Fruit fly (Drosophila melanogaster) whole organism, prepupa: ENCODE data around the gene CG31975.

ENCODE experiments used
- Blimp-1 ChIP-seq: fragments of 200-800 bp; sonication (Bioruptor generic); optimal IDR thresholded peaks from 3 replicates; lab custom pipeline; 2017; ENCODE audit warnings: missing biosample characterization, missing genetic modification characterization, mild to moderate bottlenecking, moderate library complexity, missing genetic modification reagents
- CG11902 ChIP-seq: fragments of 200-800 bp; sonication (Bioruptor generic); optimal IDR thresholded peaks from 3 replicates; lab custom pipeline; 2016; ENCODE audit warnings: missing biosample characterization, missing genetic modification characterization
- CG1621 ChIP-seq: fragments of 200-800 bp; sonication (Bioruptor generic); optimal IDR thresholded peaks from 3 replicates; lab custom pipeline; 2018; ENCODE audit warnings: missing biosample characterization, mild to moderate bottlenecking, missing genetic modification characterization
- CG16779 ChIP-seq: fragments of 200-800 bp; sonication (Bioruptor generic); optimal IDR thresholded peaks from 3 replicates; lab custom pipeline; 2017; ENCODE audit warnings: missing biosample characterization, mild to moderate bottlenecking, missing genetic modification characterization
- CG31627 ChIP-seq: fragments of 200-800 bp; sonication (Bioruptor generic); optimal IDR thresholded peaks from 3 replicates; lab custom pipeline; 2016; ENCODE audit warnings: missing biosample characterization, missing genetic modification characterization
- CG34406 ChIP-seq: fragments of 200-800 bp; sonication (Bioruptor generic); optimal IDR thresholded peaks from 3 replicates; lab custom pipeline; 2016; ENCODE audit warnings: missing biosample characterization, missing genetic modification characterization
- CG3919 ChIP-seq: fragments of 200-800 bp; sonication (Bioruptor generic); optimal IDR thresholded peaks from 3 replicates; lab custom pipeline; 2016; ENCODE audit warnings: missing biosample characterization, missing genetic modification characterization
- CG4318 ChIP-seq: fragments of 200-800 bp; sonication (Bioruptor generic); optimal IDR thresholded peaks from 3 replicates; lab custom pipeline; 2017; ENCODE audit warnings: missing biosample characterization, mild to moderate bottlenecking, missing genetic modification characterization
- CG6163 ChIP-seq: fragments of 200-800 bp; sonication (Bioruptor generic); IDR thresholded peaks from 3 replicates; pipeline ENCODE4 v1.3.6; 2022; ENCODE audit warnings: missing biosample characterization, missing genetic modification characterization
- CG6276 ChIP-seq: fragments of 200-800 bp; sonication (Bioruptor generic); optimal IDR thresholded peaks from 2 replicates; lab custom pipeline; 2017; ENCODE audit warnings: missing biosample characterization, mild to moderate bottlenecking, missing genetic modification characterization
- CG6792 ChIP-seq: fragments of 200-800 bp; sonication (Bioruptor generic); optimal IDR thresholded peaks from 3 replicates; lab custom pipeline; 2016; ENCODE audit warnings: missing biosample characterization, missing genetic modification characterization
- CG6808 ChIP-seq: fragments of 200-800 bp; sonication (Bioruptor generic); optimal IDR thresholded peaks from 3 replicates; lab custom pipeline; 2017; ENCODE audit warnings: missing biosample characterization, missing genetic modification characterization, mild to moderate bottlenecking, moderate library complexity, missing genetic modification reagents
- CG6854 ChIP-seq: fragments of 200-800 bp; sonication (Bioruptor generic); optimal IDR thresholded peaks from 2 replicates; lab custom pipeline; 2017; ENCODE audit warnings: missing biosample characterization, mild to moderate bottlenecking, missing genetic modification characterization
- CG8319 ChIP-seq: fragments of 200-800 bp; sonication (Bioruptor generic); optimal IDR thresholded peaks from 3 replicates; lab custom pipeline; 2016; ENCODE audit warnings: missing biosample characterization, missing genetic modification characterization
- CG8632 ChIP-seq: fragments of 200-800 bp; sonication (Bioruptor generic); optimal IDR thresholded peaks from 3 replicates; lab custom pipeline; 2016; ENCODE audit warnings: missing biosample characterization, missing genetic modification characterization
- CG9139 ChIP-seq: fragments of 200-800 bp; sonication (Bioruptor generic); optimal IDR thresholded peaks from 3 replicates; lab custom pipeline; 2017; ENCODE audit warnings: missing biosample characterization, mild to moderate bottlenecking, missing genetic modification characterization
- Eip75B ChIP-seq: fragments of 200-800 bp; sonication (Bioruptor generic); optimal IDR thresholded peaks from 3 replicates; lab custom pipeline; 2016; ENCODE audit warnings: missing biosample characterization, missing genetic modification characterization
- Eip78C ChIP-seq: fragments of 200-800 bp; sonication (Bioruptor generic); peaks from one replicate; lab custom pipeline; 2016; ENCODE audit warnings: missing biosample characterization, missing genetic modification characterization
- Eip93F ChIP-seq: fragments of 200-800 bp; sonication (Bioruptor generic); optimal IDR thresholded peaks from 2 replicates; lab custom pipeline; 2016; ENCODE audit warnings: missing biosample characterization, mild to moderate bottlenecking, missing genetic modification characterization
- Ets21C ChIP-seq: fragments of 200-800 bp; sonication (Bioruptor generic); optimal IDR thresholded peaks from 3 replicates; lab custom pipeline; 2016; ENCODE audit warnings: missing biosample characterization, missing genetic modification characterization
- Ets96B ChIP-seq: fragments of 200-800 bp; optimal IDR thresholded peaks from 2 replicates; lab custom pipeline; 2019; ENCODE audit warnings: missing biosample characterization, mild to moderate bottlenecking, missing genetic modification characterization, moderate library complexity
- Gug ChIP-seq: fragments of 200-800 bp; sonication (Bioruptor generic); IDR thresholded peaks from 2 replicates; pipeline ENCODE4 v1.3.6; 2022; ENCODE audit warnings: missing biosample characterization, missing genetic modification characterization
- Hr38 ChIP-seq: sonication (Bioruptor generic); optimal IDR thresholded peaks from 2 replicates; lab custom pipeline; 2016; ENCODE audit warnings: missing biosample characterization, missing genetic modification characterization
- Met ChIP-seq: fragments of 200-800 bp; sonication (Bioruptor generic); optimal IDR thresholded peaks from 3 replicates; lab custom pipeline; 2016; ENCODE audit warnings: missing biosample characterization, missing genetic modification characterization
- OdsH ChIP-seq: fragments of 200-800 bp; sonication (Bioruptor generic); optimal IDR thresholded peaks from 3 replicates; lab custom pipeline; 2016; ENCODE audit warnings: missing biosample characterization, missing genetic modification characterization
- Smox ChIP-seq: fragments of 200-800 bp; sonication (Bioruptor generic); optimal IDR thresholded peaks from 3 replicates; lab custom pipeline; 2016; ENCODE audit warnings: missing biosample characterization, missing genetic modification characterization
- Sox102F ChIP-seq: fragments of 200-800 bp; sonication (Bioruptor generic); optimal IDR thresholded peaks from 2 replicates; lab custom pipeline; 2016; ENCODE audit warnings: missing biosample characterization, mild to moderate bottlenecking, missing genetic modification characterization
- Sox14 ChIP-seq: fragments of 200-800 bp; sonication (Bioruptor generic); optimal IDR thresholded peaks from 3 replicates; lab custom pipeline; 2016; ENCODE audit warnings: missing biosample characterization, missing genetic modification characterization
- Sox15 ChIP-seq: fragments of 200-800 bp; sonication (Bioruptor generic); optimal IDR thresholded peaks from 3 replicates; lab custom pipeline; 2016; ENCODE audit warnings: missing biosample characterization, missing genetic modification characterization
- achi ChIP-seq: fragments of 200-800 bp; sonication (Bioruptor generic); optimal IDR thresholded peaks from 3 replicates; lab custom pipeline; 2016; ENCODE audit warnings: missing biosample characterization, missing genetic modification characterization
- acj6 ChIP-seq: fragments of 200-800 bp; sonication (Bioruptor generic); optimal IDR thresholded peaks from 3 replicates; lab custom pipeline; 2016; ENCODE audit warnings: missing biosample characterization, missing genetic modification characterization
- dac ChIP-seq: fragments of 200-800 bp; sonication (Bioruptor generic); optimal IDR thresholded peaks from 2 replicates; lab custom pipeline; 2017; ENCODE audit warnings: missing biosample characterization, mild to moderate bottlenecking, missing genetic modification characterization
- esn ChIP-seq: fragments of 200-800 bp; sonication (Bioruptor generic); optimal IDR thresholded peaks from 2 replicates; lab custom pipeline; 2016; ENCODE audit warnings: missing biosample characterization, mild to moderate bottlenecking, missing genetic modification characterization, moderate library complexity
- fd59A ChIP-seq: fragments of 200-800 bp; sonication (Bioruptor generic); optimal IDR thresholded peaks from 2 replicates; lab custom pipeline; 2017; ENCODE audit warnings: missing biosample characterization, mild to moderate bottlenecking, missing genetic modification characterization, missing genetic modification reagents
- fd85E ChIP-seq: fragments of 200-800 bp; sonication (Bioruptor generic); optimal IDR thresholded peaks from 3 replicates; lab custom pipeline; 2016; ENCODE audit warnings: missing biosample characterization, missing genetic modification characterization
- lz ChIP-seq: fragments of 200-800 bp; sonication (Bioruptor generic); optimal IDR thresholded peaks from 3 replicates; lab custom pipeline; 2016; ENCODE audit warnings: missing biosample characterization, missing genetic modification characterization
- net ChIP-seq: fragments of 200-800 bp; sonication (Bioruptor generic); optimal IDR thresholded peaks from 3 replicates; lab custom pipeline; 2016; ENCODE audit warnings: missing biosample characterization, missing genetic modification characterization
- salr ChIP-seq, 2 experiments: fragments of 200-800 bp; sonication (Bioruptor generic); optimal IDR thresholded peaks; 3 replicates each; lab custom pipeline; 2016 to 2018; ENCODE audit warnings: missing biosample characterization in 2 of 2, missing genetic modification characterization in 2 of 2, mild to moderate bottlenecking in 1 of 2
- spab ChIP-seq: fragments of 200-800 bp; sonication (Bioruptor generic); optimal IDR thresholded peaks from 2 replicates; lab custom pipeline; 2017; ENCODE audit warnings: missing biosample characterization, mild to moderate bottlenecking, missing genetic modification characterization, missing genetic modification reagents
- ss ChIP-seq, 2 experiments: fragments of 200-800 bp; sonication (Bioruptor generic); optimal IDR thresholded peaks; 2 replicates in 1 of 2; 3 replicates in 1 of 2; lab custom pipeline; 2017 to 2018; ENCODE audit warnings: mild to moderate bottlenecking in 2 of 2, missing biosample characterization in 2 of 2, missing genetic modification characterization in 2 of 2, moderate library complexity in 1 of 2
- topi ChIP-seq: fragments of 200-800 bp; sonication (Bioruptor generic); optimal IDR thresholded peaks from 3 replicates; lab custom pipeline; 2016; ENCODE audit warnings: missing biosample characterization, missing genetic modification characterization
- vri ChIP-seq: fragments of 200-800 bp; sonication (Bioruptor generic); optimal IDR thresholded peaks from 3 replicates; lab custom pipeline; 2016; ENCODE audit warnings: missing biosample characterization, mild to moderate bottlenecking, missing genetic modification characterization

Gene CG31975

DNA sequence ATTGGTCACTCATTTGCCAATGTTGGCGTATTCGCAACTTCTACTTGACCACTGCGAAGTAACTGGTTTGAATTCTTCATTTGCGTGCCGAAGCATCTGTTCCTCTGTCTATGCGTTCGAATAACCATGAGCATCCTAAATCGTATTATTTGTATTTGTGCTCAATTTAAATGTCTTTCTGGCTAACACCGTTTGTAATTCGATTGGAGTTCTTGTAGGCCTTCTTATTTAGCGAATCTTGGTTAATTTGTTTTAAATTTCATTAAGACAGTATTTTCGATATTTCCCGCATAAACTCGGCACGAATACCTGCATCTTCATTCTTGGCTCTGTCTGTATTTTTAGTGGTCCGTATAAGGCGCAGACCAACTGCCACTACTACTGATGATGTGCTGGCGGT is 49.0 kb downstream of the CG31975 start (continued):
- TF ChIP-seq CG6276 = no peak
- TF ChIP-seq Smox (GFP tag; lab: Kevin White, UChicago) = no peak
- TF ChIP-seq Ets21C (GFP tag; lab: Kevin White, UChicago) = peak; percentile 62
- peak; percentile 87; the same call in 2 of the 3 replicates for TF ChIP-seq CG6163 (GFP tag; lab: Robert Waterston, UW)
- TF ChIP-seq Sox15 (GFP tag; lab: Kevin White, UChicago) = peak; percentile 3
- no peak for TF ChIP-seq Hr38
- peak; percentile 95 for TF ChIP-seq Eip78C
- peak; percentile 72 for TF ChIP-seq CG31627 (GFP tag; lab: Kevin White, UChicago)
- TF ChIP-seq dac (GFP tag; lab: Kevin White, UChicago) = peak; percentile 39
- TF ChIP-seq Sox14 = peak; percentile 81
- no peak for TF ChIP-seq achi (GFP tag; lab: Kevin White, UChicago)
- TF ChIP-seq fd59A = peak; percentile 81
- TF ChIP-seq Blimp-1 = peak; percentile 71
- peak; percentile 72 for TF ChIP-seq Eip93F (GFP tag; lab: Kevin White, UChicago)
- TF ChIP-seq acj6 = peak; percentile 76
- peak; percentile 80 for TF ChIP-seq Met (GFP tag; lab: Kevin White, UChicago)
- TF ChIP-seq CG4318 (GFP tag; lab: Kevin White, UChicago) = peak; percentile 13
- peak; percentile 73 for TF ChIP-seq OdsH (GFP tag; lab: Kevin White, UChicago)
- TF ChIP-seq CG16779 (tag; lab: Kevin White, UChicago) = no peak
- peak; percentile 88 for TF ChIP-seq CG6808
- no peak for TF ChIP-seq CG8319 (GFP tag; lab: Kevin White, UChicago)
- TF ChIP-seq CG3919 = peak; percentile 83
- TF ChIP-seq Eip75B = peak; percentile 83
- peak; percentile 83 for TF ChIP-seq esn (GFP tag; lab: Kevin White, UChicago)
- TF ChIP-seq Sox102F = no peak
- TF ChIP-seq CG6792 = peak; percentile 75
- no peak for TF ChIP-seq vri (GFP tag; lab: Kevin White, UChicago)
- TF ChIP-seq CG34406 (GFP tag; lab: Kevin White, UChicago) = peak; percentile 74
- TF ChIP-seq CG1621 (tag; lab: Kevin White, UChicago) = peak; percentile 84
- peak in 1 of 2 experiments; percentile 63 for TF ChIP-seq salr (GFP tag; optimal IDR thresholded peaks at IDR 0.05; lab: Kevin White, UChicago)
- peak; percentile 75 for TF ChIP-seq lz (GFP tag; lab: Kevin White, UChicago)
- no peak for TF ChIP-seq Gug (GFP tag; lab: Robert Waterston, UW)
- peak; percentile 90 to 98 for TF ChIP-seq ss (GFP tag; optimal IDR thresholded peaks at IDR 0.05; lab: Kevin White, UChicago)
- peak; percentile 87 for TF ChIP-seq Ets96B (tag; lab: Kevin White, UChicago)
- TF ChIP-seq net (GFP tag; lab: Kevin White, UChicago) = peak; percentile 91
- TF ChIP-seq CG6854 (GFP tag; lab: Kevin White, UChicago) = peak; percentile 84
- no peak for TF ChIP-seq spab (GFP tag; lab: Kevin White, UChicago)
- peak; percentile 79 for TF ChIP-seq topi

dm6 chr2L:91333-91732 is 49.5 kb downstream of the CG31975 start:
- TF ChIP-seq fd85E (GFP tag; lab: Kevin White, UChicago) (no peak), CG6276 (no peak), net (GFP tag; lab: Kevin White, UChicago) (no peak), Eip78C (no peak), fd59A (no peak), lz (GFP tag; lab: Kevin White, UChicago) (no peak), Gug (GFP tag; lab: Robert Waterston, UW) (no peak), CG8632 (GFP tag; lab: Kevin White, UChicago) (no peak), CG11902 (no peak), Blimp-1 (no peak), CG6163 (GFP tag; lab: Robert Waterston, UW) (no peak), CG9139 (GFP tag; lab: Kevin White, UChicago) (no peak), CG34406 (GFP tag; lab: Kevin White, UChicago) (no peak)
